Worm (Caenorhabditis elegans) whole organism, L4 larva: ENCODE results near the gene mocs-1.

ENCODE experiments used
- D1046.2 ChIP-seq: fragments of 200-800 bp; sonication (Bioruptor generic); IDR thresholded peaks from 2 replicates; pipeline ENCODE4 v1.3.6; 2022; ENCODE audit warnings: missing genetic modification characterization, missing compliant biosample characterization
- F26F4.8 ChIP-seq: fragments of 200-800 bp; sonication (Bioruptor generic); conservative IDR thresholded peaks from 2 replicates; pipeline ENCODE4 v1.3.6; 2022; ENCODE audit warnings: missing genetic modification characterization, missing compliant biosample characterization
- F37D6.2 ChIP-seq: sonication (generic microtip); optimal IDR thresholded peaks from 2 replicates; lab custom pipeline; 2016; ENCODE audit warnings: mild to moderate bottlenecking, missing genetic modification characterization, missing compliant biosample characterization
- F44E2.7 ChIP-seq: fragments of 200-800 bp; sonication (Bioruptor generic); IDR thresholded peaks from 2 replicates; pipeline ENCODE4 v2.1.2; 2022; ENCODE audit warnings: missing genetic modification characterization, missing compliant biosample characterization
- F49E8.2 ChIP-seq: sonication (generic microtip); optimal IDR thresholded peaks from 2 replicates; lab custom pipeline; 2016; ENCODE audit warnings: missing compliant biosample characterization, mild to moderate bottlenecking, missing genetic modification characterization, borderline replicate concordance
- Y48G9A.11 ChIP-seq: fragments of 200-800 bp; sonication (Bioruptor generic); IDR thresholded peaks from 2 replicates; pipeline ENCODE4 v1.3.6; 2022; ENCODE audit warnings: missing genetic modification reagents, missing genetic modification characterization, missing compliant biosample characterization
- Y5F2A.4 ChIP-seq: fragments of 200-800 bp; sonication (Bioruptor generic); optimal IDR thresholded peaks from 2 replicates; lab custom pipeline; 2018; ENCODE audit warnings: mild to moderate bottlenecking, missing genetic modification characterization, missing compliant biosample characterization
- Y75B8A.6 ChIP-seq: fragments of 200-800 bp; sonication (Bioruptor generic); IDR thresholded peaks from 2 replicates; pipeline ENCODE4 v1.3.6; 2022; ENCODE audit warnings: missing genetic modification reagents, missing genetic modification characterization, missing compliant biosample characterization
- ZK337.2 ChIP-seq: fragments of 200-800 bp; sonication (Bioruptor generic); IDR thresholded peaks from 2 replicates; pipeline ENCODE4 v1.3.6; 2022; ENCODE audit warnings: missing genetic modification reagents, missing genetic modification characterization, missing compliant biosample characterization
- ZK546.5 ChIP-seq, 2 experiments: sonication (generic microtip); optimal IDR thresholded peaks; 2 replicates each; lab custom pipeline; 2017; ENCODE audit warnings: missing biosample characterization in 2 of 2, missing genetic modification characterization in 2 of 2
- aha-1 ChIP-seq: fragments of 150-350 bp; peaks from one replicate; lab custom pipeline; 2014; ENCODE audit warnings: missing biosample characterization, missing genetic modification characterization
- aly-2 ChIP-seq: sonication (generic microtip); optimal IDR thresholded peaks from 2 replicates; lab custom pipeline; 2018; ENCODE audit warnings: missing biosample characterization, missing genetic modification characterization
- arid-1 ChIP-seq: fragments of 200-800 bp; sonication (Bioruptor generic); conservative IDR thresholded peaks from 2 replicates; pipeline ENCODE4 v1.3.6; 2022; ENCODE audit warnings: missing genetic modification reagents, missing genetic modification characterization, missing compliant biosample characterization
- attf-4 ChIP-seq: sonication (generic microtip); optimal IDR thresholded peaks from 3 replicates; lab custom pipeline; 2017; ENCODE audit warnings: missing biosample characterization, missing genetic modification characterization
- ceh-44 ChIP-seq: fragments of 200-800 bp; sonication (Bioruptor generic); IDR thresholded peaks from 2 replicates; pipeline ENCODE4 v1.3.6; 2022; ENCODE audit warnings: missing genetic modification reagents, missing genetic modification characterization, missing compliant biosample characterization
- ceh-62 ChIP-seq: sonication (generic microtip); optimal IDR thresholded peaks from 2 replicates; lab custom pipeline; 2017; ENCODE audit warnings: missing biosample characterization, missing genetic modification characterization
- daf-16 ChIP-seq, 3 experiments: sonication (generic microtip); optimal IDR thresholded peaks; 2 replicates each; lab custom pipeline; 2016 to 2017; ENCODE audit warnings: missing genetic modification characterization in 3 of 3, missing genetic modification reagents in 3 of 3, mild to moderate bottlenecking in 2 of 3, missing compliant biosample characterization in 2 of 3, missing biosample characterization in 1 of 3, moderate library complexity in 1 of 3
- dmd-8 ChIP-seq: fragments of 200-800 bp; sonication (Bioruptor generic); IDR thresholded peaks from 2 replicates; pipeline ENCODE4 v1.3.6; 2022; ENCODE audit warnings: missing genetic modification characterization, missing compliant biosample characterization
- dmd-9 ChIP-seq: fragments of 200-800 bp; sonication (Bioruptor generic); IDR thresholded peaks from 2 replicates; pipeline ENCODE4 v1.3.6; 2022; ENCODE audit warnings: missing genetic modification reagents, missing genetic modification characterization, missing compliant biosample characterization
- dpl-1 ChIP-seq: fragments of 150-350 bp; optimal IDR thresholded peaks from 2 replicates; lab custom pipeline; 2014; ENCODE audit warnings: missing biosample characterization, missing genetic modification reagents, missing genetic modification characterization
- egl-43 ChIP-seq: fragments of 200-800 bp; sonication (Bioruptor generic); IDR thresholded peaks from 2 replicates; pipeline ENCODE4 v1.3.6; 2022; ENCODE audit warnings: missing genetic modification reagents, missing genetic modification characterization, missing compliant biosample characterization
- fkh-10 ChIP-seq: fragments of 150-350 bp; optimal IDR thresholded peaks from 2 replicates; lab custom pipeline; 2014; ENCODE audit warnings: missing biosample characterization, missing genetic modification reagents, missing genetic modification characterization
- fos-1 ChIP-seq: fragments of 150-350 bp; optimal IDR thresholded peaks from 2 replicates; lab custom pipeline; 2014; ENCODE audit warnings: missing biosample characterization, missing genetic modification characterization
- hif-1 ChIP-seq, 2 experiments: sonication (generic microtip); optimal IDR thresholded peaks; 2 replicates each; lab custom pipeline; 2016 to 2017; ENCODE audit warnings: missing compliant biosample characterization in 2 of 2, missing genetic modification characterization in 2 of 2, missing genetic modification reagents in 2 of 2, missing genotype in 2 of 2, mild to moderate bottlenecking in 1 of 2
- hlh-11 ChIP-seq: fragments of 200-800 bp; sonication (Bioruptor generic); optimal IDR thresholded peaks from 2 replicates; lab custom pipeline; 2018; ENCODE audit warnings: mild to moderate bottlenecking, missing genetic modification characterization, missing compliant biosample characterization
- jun-1 ChIP-seq: fragments of 150-350 bp; optimal IDR thresholded peaks from 2 replicates; lab custom pipeline; 2014; ENCODE audit warnings: missing biosample characterization, missing genetic modification reagents, missing genetic modification characterization
- lim-7 ChIP-seq: fragments of 200-800 bp; sonication (Bioruptor generic); IDR thresholded peaks from 2 replicates; pipeline ENCODE4 v1.3.6; 2022; ENCODE audit warnings: missing genetic modification characterization, missing compliant biosample characterization
- lin-15B ChIP-seq: fragments of 150-350 bp; sonication (generic microtip); optimal IDR thresholded peaks from 3 replicates; lab custom pipeline; 2014; ENCODE audit warnings: missing biosample characterization, missing genetic modification characterization
- lin-29 ChIP-seq: fragments of 200-800 bp; sonication (Bioruptor generic); IDR thresholded peaks from 2 replicates; pipeline ENCODE4 v1.3.6; 2022; ENCODE audit warnings: missing genetic modification reagents, missing genetic modification characterization, missing compliant biosample characterization
- lin-39 ChIP-seq: fragments of 150-350 bp; optimal IDR thresholded peaks from 2 replicates; lab custom pipeline; 2014; ENCODE audit warnings: missing biosample characterization, missing genetic modification reagents, missing genetic modification characterization
- lir-3 ChIP-seq: sonication (generic microtip); optimal IDR thresholded peaks from 2 replicates; lab custom pipeline; 2016; ENCODE audit warnings: mild to moderate bottlenecking, missing genetic modification characterization, missing compliant biosample characterization
- madf-9 ChIP-seq: fragments of 200-800 bp; sonication (Bioruptor generic); conservative IDR thresholded peaks from 2 replicates; pipeline ENCODE4 v1.3.6; 2022; ENCODE audit warnings: missing genetic modification reagents, missing genetic modification characterization, missing compliant biosample characterization
- mep-1 ChIP-seq: fragments of 150-350 bp; sonication (generic microtip); optimal IDR thresholded peaks from 3 replicates; lab custom pipeline; 2014; ENCODE audit warnings: missing biosample characterization, missing genetic modification characterization
- mxl-3 ChIP-seq: fragments of 200-800 bp; sonication (Bioruptor generic); optimal IDR thresholded peaks from 2 replicates; lab custom pipeline; 2018; ENCODE audit warnings: mild to moderate bottlenecking, missing genetic modification characterization, missing compliant biosample characterization
- nhr-102 ChIP-seq: sonication (generic microtip); optimal IDR thresholded peaks from 2 replicates; lab custom pipeline; 2016; ENCODE audit warnings: mild to moderate bottlenecking, missing genetic modification characterization, moderate library complexity, missing compliant biosample characterization
- nhr-11 ChIP-seq: fragments of 150-350 bp; optimal IDR thresholded peaks from 2 replicates; lab custom pipeline; 2014; ENCODE audit warnings: missing biosample characterization, missing genetic modification characterization
- nhr-25 ChIP-seq: sonication (generic microtip); optimal IDR thresholded peaks from 2 replicates; lab custom pipeline; 2017; ENCODE audit warnings: missing genetic modification characterization, mild to moderate bottlenecking, missing compliant biosample characterization, antibody characterized with exemption, moderate library complexity, borderline replicate concordance; ENCODE audit not compliant: insufficient read depth
- nhr-48 ChIP-seq: sonication (generic microtip); optimal IDR thresholded peaks from 2 replicates; lab custom pipeline; 2016; ENCODE audit warnings: mild to moderate bottlenecking, missing genetic modification characterization, missing compliant biosample characterization
- nhr-76 ChIP-seq: fragments of 150-350 bp; optimal IDR thresholded peaks from 2 replicates; lab custom pipeline; 2014; ENCODE audit warnings: missing biosample characterization, missing genetic modification characterization
- php-3 ChIP-seq: fragments of 200-800 bp; sonication (Bioruptor generic); IDR thresholded peaks from 2 replicates; pipeline ENCODE4 v1.3.6; 2022; ENCODE audit warnings: missing genetic modification reagents, missing genetic modification characterization, missing compliant biosample characterization
- skn-1 ChIP-seq: fragments of 150-350 bp; optimal IDR thresholded peaks from 2 replicates; lab custom pipeline; 2014; ENCODE audit warnings: missing biosample characterization, missing genetic modification characterization
- snpc-1.2 ChIP-seq: fragments of 200-800 bp; sonication (Bioruptor generic); IDR thresholded peaks from 2 replicates; pipeline ENCODE4 v1.3.6; 2022; ENCODE audit warnings: missing genetic modification reagents, missing genetic modification characterization, missing compliant biosample characterization
- snpc-4 ChIP-seq: fragments of 150-350 bp; optimal IDR thresholded peaks from 2 replicates; lab custom pipeline; 2014; ENCODE audit warnings: missing biosample characterization, missing genetic modification characterization
- spr-3 ChIP-seq: fragments of 200-800 bp; sonication (Bioruptor generic); optimal IDR thresholded peaks from 2 replicates; lab custom pipeline; 2018; ENCODE audit warnings: mild to moderate bottlenecking, missing genetic modification characterization, missing compliant biosample characterization
- tag-97 ChIP-seq: fragments of 200-800 bp; sonication (Bioruptor generic); IDR thresholded peaks from 2 replicates; pipeline ENCODE4 v1.3.6; 2022; ENCODE audit warnings: missing genetic modification characterization, missing compliant biosample characterization
- unc-130 ChIP-seq: sonication (generic microtip); optimal IDR thresholded peaks from 2 replicates; lab custom pipeline; 2016; ENCODE audit warnings: missing genetic modification reagents, missing genetic modification characterization, missing compliant biosample characterization
- vab-7 ChIP-seq: fragments of 200-800 bp; sonication (Bioruptor generic); IDR thresholded peaks from 2 replicates; pipeline ENCODE4 v1.3.6; 2022; ENCODE audit warnings: missing genetic modification reagents, missing genetic modification characterization, missing compliant biosample characterization
- zag-1 ChIP-seq: fragments of 150-350 bp; optimal IDR thresholded peaks from 2 replicates; lab custom pipeline; 2014; ENCODE audit warnings: missing biosample characterization, missing genetic modification characterization
- zfp-2 ChIP-seq: sonication (generic microtip); optimal IDR thresholded peaks from 2 replicates; lab custom pipeline; 2016; ENCODE audit warnings: mild to moderate bottlenecking, missing genetic modification characterization, missing compliant biosample characterization
- zfp-3 ChIP-seq: fragments of 200-800 bp; sonication (Bioruptor generic); conservative IDR thresholded peaks from 2 replicates; pipeline ENCODE4 v1.3.6; 2022; ENCODE audit warnings: missing genetic modification reagents, missing genetic modification characterization, missing compliant biosample characterization
- zip-11 ChIP-seq: fragments of 200-800 bp; sonication (Bioruptor generic); IDR thresholded peaks from 2 replicates; pipeline ENCODE4 v1.3.6; 2022; ENCODE audit warnings: missing genetic modification characterization, missing compliant biosample characterization
- zip-2 ChIP-seq: fragments of 150-350 bp; optimal IDR thresholded peaks from 2 replicates; lab custom pipeline; 2014; ENCODE audit warnings: missing biosample characterization, missing genetic modification characterization

mocs-1 gene

ce11 chrX:15385807-15386349 is 54.7 kb downstream of the mocs-1 start:
- TF ChIP-seq lim-7 (GFP tag; lab: Robert Waterston, UW) (no peak), zfp-2 (tag; lab: Kevin White, UChicago) (no peak), unc-130 (GFP tag; lab: Kevin White, UChicago) (no peak), F26F4.8 (no peak), Y75B8A.6 (GFP tag; lab: Robert Waterston, UW) (no peak), zip-2 (tag; lab: Kevin White, UChicago) (no peak), F49E8.2 (no peak), ZK546.5 (tag; optimal IDR thresholded peaks at IDR 0.05; lab: Kevin White, UChicago) (no peak), F44E2.7 (GFP tag; lab: Robert Waterston, UW) (no peak), egl-43 (GFP tag; lab: Robert Waterston, UW) (no peak), lin-39 (tag; lab: Kevin White, UChicago) (no peak), zfp-3 (GFP tag; lab: Robert Waterston, UW) (no peak), attf-4 (tag; lab: Kevin White, UChicago) (no peak), lin-15B (no peak), spr-3 (GFP tag; lab: Kevin White, UChicago) (no peak), ZK337.2 (GFP tag; lab: Robert Waterston, UW) (0 out of 2 replicates have a peak, but pooled peaks have one; percentile 5), vab-7 (GFP tag; lab: Robert Waterston, UW) (no peak), nhr-11 (tag; lab: Kevin White, UChicago) (no peak), lin-29 (GFP tag; lab: Robert Waterston, UW) (no peak), D1046.2 (no peak), hif-1 (tag; optimal IDR thresholded peaks at IDR 0.05; lab: Kevin White, UChicago) (peak in 1 of 2 experiments; percentile 20), zag-1 (tag; lab: Kevin White, UChicago) (no peak), Y48G9A.11 (no peak), lir-3 (tag; lab: Kevin White, UChicago) (no peak), snpc-1.2 (GFP tag; lab: Robert Waterston, UW) (no peak), php-3 (no peak), fkh-10 (GFP tag; lab: Kevin White, UChicago) (peak; percentile 87), mxl-3 (GFP tag; lab: Kevin White, UChicago) (no peak), aha-1 (tag; lab: Kevin White, UChicago) (peak; percentile 96), aly-2 (tag; lab: Kevin White, UChicago) (no peak), ceh-44 (GFP tag; lab: Robert Waterston, UW) (no peak), dpl-1 (GFP tag; lab: Kevin White, UChicago) (no peak), daf-16 (GFP tag; optimal IDR thresholded peaks at IDR 0.05; lab: Kevin White, UChicago) (no peak), daf-16 (tag; optimal IDR thresholded peaks at IDR 0.05; lab: Kevin White, UChicago) (no peak), nhr-48 (no peak), mep-1 (peak; percentile 45), madf-9 (GFP tag; lab: Robert Waterston, UW) (no peak), F37D6.2 (peak; percentile 46), snpc-4 (no peak), Y5F2A.4 (GFP tag; lab: Kevin White, UChicago) (no peak), tag-97 (no peak), dmd-9 (GFP tag; lab: Robert Waterston, UW) (no peak), skn-1 (no peak), arid-1 (no peak), nhr-76 (tag; lab: Kevin White, UChicago) (no peak), dmd-8 (GFP tag; lab: Robert Waterston, UW) (no peak), hlh-11 (tag; lab: Kevin White, UChicago) (peak; percentile 20), ceh-62 (tag; lab: Kevin White, UChicago) (no peak), zip-11 (no peak), fos-1 (tag; lab: Kevin White, UChicago) (no peak), nhr-102 (no peak), nhr-25 (no peak), jun-1 (tag; lab: Kevin White, UChicago) (no peak)
